Worm (Caenorhabditis elegans): ENCODE measurements around the gene gro-1.

ce11 chrIII:5305725-5306124 lies 40.8 kb downstream of the gro-1 start:
- TF ChIP-seq ceh-16 (tag; optimal IDR thresholded peaks at IDR 0.05) (no peak), sma-9 (GFP tag; optimal IDR thresholded peaks at IDR 0.05) (peak; percentile 70), sma-9 (tag; optimal IDR thresholded peaks at IDR 0.05) (no peak), skn-1 (tag; optimal IDR thresholded peaks at IDR 0.05) (no peak), ceh-82 (tag; optimal IDR thresholded peaks at IDR 0.05) (no peak), lsy-2 (tag; optimal IDR thresholded peaks at IDR 0.05) (peak; percentile 44 to 58), aly-2 (tag; optimal IDR thresholded peaks at IDR 0.05) (no peak), ztf-4 (tag; optimal IDR thresholded peaks at IDR 0.05) (peak; percentile 6), nhr-25 (tag; optimal IDR thresholded peaks at IDR 0.05) (no peak), fos-1 (tag; optimal IDR thresholded peaks at IDR 0.05) (peak; percentile 49), unc-62 (GFP tag; optimal IDR thresholded peaks at IDR 0.05) (no peak), ZK546.5 (tag; optimal IDR thresholded peaks at IDR 0.05) (no peak)

Measured in whole organism, L2 larva.